Worm (Caenorhabditis elegans) whole organism, L2 larva: ENCODE data around the gene mmab-1.

Experiments used
- aly-2 ChIP-seq: fragments of 150-350 bp; optimal IDR thresholded peaks from 2 replicates; lab custom pipeline; 2014; ENCODE audit warnings: missing biosample characterization, missing genetic modification characterization
- blmp-1 ChIP-seq: sonication (generic microtip); optimal IDR thresholded peaks from 2 replicates; lab custom pipeline; 2017; ENCODE audit warnings: missing genetic modification characterization, mild to moderate bottlenecking, missing compliant biosample characterization, antibody characterized with exemption, moderate library complexity; ENCODE audit not compliant: insufficient read depth
- ceh-82 ChIP-seq: fragments of 150-350 bp; optimal IDR thresholded peaks from 2 replicates; lab custom pipeline; 2014; ENCODE audit warnings: missing biosample characterization, missing genetic modification characterization
- elt-3 ChIP-seq: sonication (generic microtip); optimal IDR thresholded peaks from 2 replicates; lab custom pipeline; 2017; ENCODE audit warnings: missing biosample characterization, missing genetic modification characterization
- mdl-1 ChIP-seq, 2 experiments: fragments of 150-350 bp in 1 of 2; sonication (generic microtip) in 1 of 2; optimal IDR thresholded peaks; 2 replicates each; lab custom pipeline; 2017; ENCODE audit warnings: missing biosample characterization in 2 of 2, missing genetic modification characterization in 2 of 2
- nhr-11 ChIP-seq: fragments of 150-350 bp; optimal IDR thresholded peaks from 2 replicates; lab custom pipeline; 2014; ENCODE audit warnings: missing biosample characterization, missing genetic modification characterization
- skn-1 ChIP-seq: sonication (generic microtip); optimal IDR thresholded peaks from 2 replicates; lab custom pipeline; 2017; ENCODE audit warnings: missing biosample characterization, missing genetic modification characterization
- snpc-4 ChIP-seq: fragments of 150-350 bp; optimal IDR thresholded peaks from 2 replicates; lab custom pipeline; 2014; ENCODE audit warnings: missing biosample characterization, missing genetic modification characterization
- zag-1 ChIP-seq: fragments of 150-350 bp; optimal IDR thresholded peaks from 2 replicates; lab custom pipeline; 2014; ENCODE audit warnings: missing biosample characterization, missing genetic modification characterization
- ztf-11 ChIP-seq: sonication (generic microtip); optimal IDR thresholded peaks from 2 replicates; lab custom pipeline; 2017; ENCODE audit warnings: missing biosample characterization, missing genetic modification characterization
- ztf-4 ChIP-seq: fragments of 150-350 bp; optimal IDR thresholded peaks from 2 replicates; lab custom pipeline; 2014; ENCODE audit warnings: missing biosample characterization, missing genetic modification characterization

DNA sequence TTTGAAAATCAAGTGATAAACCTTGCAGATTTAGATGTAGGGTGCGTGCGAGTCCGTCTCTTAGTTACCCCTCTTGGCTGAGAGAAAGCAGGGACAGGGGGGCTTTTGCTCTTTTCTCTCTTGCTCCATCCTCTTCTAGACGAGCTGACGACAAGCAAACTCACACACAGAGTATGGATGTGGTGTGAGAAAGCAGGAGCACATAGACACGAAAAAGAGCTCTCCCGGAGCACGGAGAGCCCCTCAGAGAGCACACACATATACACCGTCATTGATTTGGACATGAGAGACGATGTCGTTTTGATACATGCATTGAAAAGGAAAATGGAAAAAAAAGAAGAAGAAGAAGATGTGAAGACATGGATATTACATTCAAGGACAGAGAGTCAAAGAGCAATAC, 46.3 kb downstream of the mmab-1 start:
- TF ChIP-seq ztf-11 (tag; lab: Kevin White, UChicago): no peak
- TF ChIP-seq aly-2 (tag; lab: Kevin White, UChicago): no peak
- TF ChIP-seq nhr-11: no peak
- TF ChIP-seq snpc-4 (tag; lab: Kevin White, UChicago): no peak
- TF ChIP-seq skn-1: no peak
- no peak for TF ChIP-seq ceh-82 (tag; lab: Kevin White, UChicago)
- no peak for TF ChIP-seq blmp-1 (tag; lab: Kevin White, UChicago)
- no peak for TF ChIP-seq ztf-4
- TF ChIP-seq elt-3: no peak
- no peak for TF ChIP-seq mdl-1 (tag; optimal IDR thresholded peaks at IDR 0.05; lab: Kevin White, UChicago)
- TF ChIP-seq zag-1: no peak
